Worm (Caenorhabditis elegans) whole organism, mixed stage, embryonic: ENCODE data around the gene C34F11.8.

Experiments
- lsy-2 ChIP-seq: fragments of 150-350 bp; optimal IDR thresholded peaks from 2 replicates; lab custom pipeline; 2014; ENCODE audit warnings: missing biosample characterization, missing genetic modification characterization
- mab-5 ChIP-seq: fragments of 150-350 bp; optimal IDR thresholded peaks from 2 replicates; lab custom pipeline; 2014; ENCODE audit warnings: missing biosample characterization, missing genetic modification characterization
- nhr-12 ChIP-seq: fragments of 150-350 bp; optimal IDR thresholded peaks from 2 replicates; lab custom pipeline; 2014; ENCODE audit warnings: missing biosample characterization, missing genetic modification characterization
- nhr-76 ChIP-seq: sonication (generic microtip); optimal IDR thresholded peaks from 2 replicates; lab custom pipeline; 2017; ENCODE audit warnings: missing biosample characterization, missing genetic modification characterization
- pha-4 ChIP-seq: fragments of 150-350 bp; optimal IDR thresholded peaks from 2 replicates; lab custom pipeline; 2018; ENCODE audit warnings: missing biosample characterization, missing genetic modification reagents, missing genetic modification characterization
- unc-62 ChIP-seq: fragments of 150-350 bp; optimal IDR thresholded peaks from 2 replicates; lab custom pipeline; 2014; ENCODE audit warnings: missing biosample characterization, missing genetic modification reagents, missing genetic modification characterization
- zip-8 ChIP-seq: fragments of 150-350 bp; optimal IDR thresholded peaks from 2 replicates; lab custom pipeline; 2014; ENCODE audit warnings: missing biosample characterization, missing genetic modification characterization
- ztf-11 ChIP-seq: fragments of 150-350 bp; optimal IDR thresholded peaks from 2 replicates; lab custom pipeline; 2014; ENCODE audit warnings: missing biosample characterization, missing genetic modification characterization

- TF ChIP-seq pha-4 (tag; lab: Kevin White, UChicago) (no peak), nhr-12 (tag; lab: Kevin White, UChicago) (no peak), ztf-11 (tag; lab: Kevin White, UChicago) (no peak), unc-62 (GFP tag; lab: Kevin White, UChicago) (no peak), nhr-76 (tag; lab: Kevin White, UChicago) (no peak), lsy-2 (no peak), mab-5 (no peak), zip-8 (tag; lab: Kevin White, UChicago) (no peak)
Observed at ce11 chrII:5234728-5235127, 24.0 kb upstream of the C34F11.8 start.
